Worm (Caenorhabditis elegans) whole organism, L4 larva: ENCODE results near the gene bath-36.

Experiments
- D1046.2 ChIP-seq: fragments of 200-800 bp; sonication (Bioruptor generic); IDR thresholded peaks from 2 replicates; pipeline ENCODE4 v1.3.6; 2022; ENCODE audit warnings: missing genetic modification characterization, missing compliant biosample characterization
- F37D6.2 ChIP-seq: sonication (generic microtip); optimal IDR thresholded peaks from 2 replicates; lab custom pipeline; 2016; ENCODE audit warnings: mild to moderate bottlenecking, missing genetic modification characterization, missing compliant biosample characterization
- T20F7.1 ChIP-seq: fragments of 200-800 bp; sonication (Bioruptor generic); optimal IDR thresholded peaks from 2 replicates; lab custom pipeline; 2018; ENCODE audit warnings: mild to moderate bottlenecking, missing genetic modification characterization, missing compliant biosample characterization
- Y48G9A.11 ChIP-seq: fragments of 200-800 bp; sonication (Bioruptor generic); IDR thresholded peaks from 2 replicates; pipeline ENCODE4 v1.3.6; 2022; ENCODE audit warnings: missing genetic modification reagents, missing genetic modification characterization, missing compliant biosample characterization
- Y75B8A.6 ChIP-seq: fragments of 200-800 bp; sonication (Bioruptor generic); IDR thresholded peaks from 2 replicates; pipeline ENCODE4 v1.3.6; 2022; ENCODE audit warnings: missing genetic modification reagents, missing genetic modification characterization, missing compliant biosample characterization
- ZK337.2 ChIP-seq: fragments of 200-800 bp; sonication (Bioruptor generic); IDR thresholded peaks from 2 replicates; pipeline ENCODE4 v1.3.6; 2022; ENCODE audit warnings: missing genetic modification reagents, missing genetic modification characterization, missing compliant biosample characterization
- ZK546.5 ChIP-seq, 2 experiments: sonication (generic microtip); optimal IDR thresholded peaks; 2 replicates each; lab custom pipeline; 2017; ENCODE audit warnings: missing biosample characterization in 2 of 2, missing genetic modification characterization in 2 of 2
- ama-1 ChIP-seq: fragments of 150-350 bp; optimal IDR thresholded peaks from 2 replicates; lab custom pipeline; 2014; ENCODE audit warnings: inconsistent platforms, mixed read lengths
- arid-1 ChIP-seq: fragments of 200-800 bp; sonication (Bioruptor generic); conservative IDR thresholded peaks from 2 replicates; pipeline ENCODE4 v1.3.6; 2022; ENCODE audit warnings: missing genetic modification reagents, missing genetic modification characterization, missing compliant biosample characterization
- ceh-28 ChIP-seq: fragments of 150-350 bp; optimal IDR thresholded peaks from 2 replicates; lab custom pipeline; 2014; ENCODE audit warnings: missing biosample characterization, missing genetic modification reagents, missing genetic modification characterization
- ceh-32 ChIP-seq: sonication (generic microtip); optimal IDR thresholded peaks from 2 replicates; lab custom pipeline; 2016; ENCODE audit warnings: mild to moderate bottlenecking, missing genetic modification characterization, missing compliant biosample characterization; ENCODE audit not compliant: poor library complexity
- ceh-62 ChIP-seq: sonication (generic microtip); optimal IDR thresholded peaks from 2 replicates; lab custom pipeline; 2017; ENCODE audit warnings: missing biosample characterization, missing genetic modification characterization
- ceh-82 ChIP-seq: sonication (generic microtip); optimal IDR thresholded peaks from 2 replicates; lab custom pipeline; 2017; ENCODE audit warnings: missing biosample characterization, missing genetic modification characterization
- daf-12 ChIP-seq: fragments of 150-350 bp; optimal IDR thresholded peaks from 2 replicates; lab custom pipeline; 2014; ENCODE audit warnings: missing biosample characterization, missing genetic modification reagents, missing genetic modification characterization
- daf-16 ChIP-seq, 3 experiments: sonication (generic microtip); optimal IDR thresholded peaks; 2 replicates each; lab custom pipeline; 2016 to 2017; ENCODE audit warnings: missing genetic modification characterization in 3 of 3, missing genetic modification reagents in 3 of 3, mild to moderate bottlenecking in 2 of 3, missing compliant biosample characterization in 2 of 3, missing biosample characterization in 1 of 3, moderate library complexity in 1 of 3
- daf-8 ChIP-seq: fragments of 200-800 bp; sonication (Bioruptor generic); IDR thresholded peaks from 2 replicates; pipeline ENCODE4 v1.3.6; 2022; ENCODE audit warnings: missing genetic modification characterization, missing compliant biosample characterization
- dmd-6 ChIP-seq: fragments of 200-800 bp; sonication (Bioruptor generic); IDR thresholded peaks from 2 replicates; pipeline ENCODE4 v1.3.6; 2022; ENCODE audit warnings: missing genetic modification reagents, missing genetic modification characterization, missing compliant biosample characterization
- dmd-9 ChIP-seq: fragments of 200-800 bp; sonication (Bioruptor generic); IDR thresholded peaks from 2 replicates; pipeline ENCODE4 v1.3.6; 2022; ENCODE audit warnings: missing genetic modification reagents, missing genetic modification characterization, missing compliant biosample characterization
- duxl-1 ChIP-seq: sonication (generic microtip); optimal IDR thresholded peaks from 2 replicates; lab custom pipeline; 2016; ENCODE audit warnings: mild to moderate bottlenecking, missing genetic modification characterization, moderate library complexity, missing compliant biosample characterization; ENCODE audit not compliant: poor library complexity
- fkh-10 ChIP-seq: fragments of 150-350 bp; optimal IDR thresholded peaks from 2 replicates; lab custom pipeline; 2014; ENCODE audit warnings: missing biosample characterization, missing genetic modification reagents, missing genetic modification characterization
- gei-8 ChIP-seq: fragments of 200-800 bp; sonication (Bioruptor generic); optimal IDR thresholded peaks from 2 replicates; lab custom pipeline; 2018; ENCODE audit warnings: mild to moderate bottlenecking, missing genetic modification characterization, missing compliant biosample characterization
- hlh-11 ChIP-seq: fragments of 200-800 bp; sonication (Bioruptor generic); optimal IDR thresholded peaks from 2 replicates; lab custom pipeline; 2018; ENCODE audit warnings: mild to moderate bottlenecking, missing genetic modification characterization, missing compliant biosample characterization
- lin-1 ChIP-seq: fragments of 200-800 bp; sonication (Bioruptor generic); IDR thresholded peaks from 2 replicates; pipeline ENCODE4 v1.3.6; 2022; ENCODE audit warnings: missing genetic modification reagents, missing genetic modification characterization, missing compliant biosample characterization
- lin-15B ChIP-seq: fragments of 150-350 bp; sonication (generic microtip); optimal IDR thresholded peaks from 3 replicates; lab custom pipeline; 2014; ENCODE audit warnings: missing biosample characterization, missing genetic modification characterization
- lin-29 ChIP-seq: fragments of 200-800 bp; sonication (Bioruptor generic); IDR thresholded peaks from 2 replicates; pipeline ENCODE4 v1.3.6; 2022; ENCODE audit warnings: missing genetic modification reagents, missing genetic modification characterization, missing compliant biosample characterization
- lin-39 ChIP-seq: fragments of 150-350 bp; optimal IDR thresholded peaks from 2 replicates; lab custom pipeline; 2014; ENCODE audit warnings: missing biosample characterization, missing genetic modification reagents, missing genetic modification characterization
- lir-3 ChIP-seq: sonication (generic microtip); optimal IDR thresholded peaks from 2 replicates; lab custom pipeline; 2016; ENCODE audit warnings: mild to moderate bottlenecking, missing genetic modification characterization, missing compliant biosample characterization
- lsy-2 ChIP-seq, 2 experiments: fragments of 150-350 bp in 1 of 2; sonication (generic microtip) in 1 of 2; optimal IDR thresholded peaks; 2 replicates each; lab custom pipeline; 2014 to 2017; ENCODE audit warnings: missing biosample characterization in 2 of 2, missing genetic modification characterization in 2 of 2
- madf-5 ChIP-seq, 2 experiments: fragments of 200-800 bp; sonication (Bioruptor generic); IDR thresholded peaks; 2 replicates each; pipeline ENCODE4 v1.3.6; 2022; ENCODE audit warnings: missing compliant biosample characterization in 2 of 2, missing genetic modification characterization in 2 of 2
- madf-9 ChIP-seq: fragments of 200-800 bp; sonication (Bioruptor generic); conservative IDR thresholded peaks from 2 replicates; pipeline ENCODE4 v1.3.6; 2022; ENCODE audit warnings: missing genetic modification reagents, missing genetic modification characterization, missing compliant biosample characterization
- mdl-1 ChIP-seq, 2 experiments: fragments of 150-350 bp in 1 of 2; sonication (generic microtip) in 1 of 2; optimal IDR thresholded peaks; 2 replicates each; lab custom pipeline; 2014 to 2017; ENCODE audit warnings: missing biosample characterization in 2 of 2, missing genetic modification characterization in 2 of 2
- mdt-29 ChIP-seq: fragments of 200-800 bp; sonication (Bioruptor generic); IDR thresholded peaks from 2 replicates; pipeline ENCODE4 v1.3.6; 2022; ENCODE audit warnings: missing genetic modification reagents, missing genetic modification characterization, missing compliant biosample characterization
- mep-1 ChIP-seq: fragments of 150-350 bp; sonication (generic microtip); optimal IDR thresholded peaks from 3 replicates; lab custom pipeline; 2014; ENCODE audit warnings: missing biosample characterization, missing genetic modification characterization
- mes-2 ChIP-seq: sonication (generic microtip); optimal IDR thresholded peaks from 2 replicates; lab custom pipeline; 2016; ENCODE audit warnings: missing genotype, mild to moderate bottlenecking, missing genetic modification characterization, missing compliant biosample characterization; ENCODE audit not compliant: poor library complexity, severe bottlenecking
- mxl-2 ChIP-seq: fragments of 200-800 bp; sonication (Bioruptor generic); conservative IDR thresholded peaks from 2 replicates; pipeline ENCODE4 v1.3.6; 2022; ENCODE audit warnings: missing genetic modification reagents, missing genetic modification characterization, missing compliant biosample characterization
- mxl-3 ChIP-seq: fragments of 200-800 bp; sonication (Bioruptor generic); optimal IDR thresholded peaks from 2 replicates; lab custom pipeline; 2018; ENCODE audit warnings: mild to moderate bottlenecking, missing genetic modification characterization, missing compliant biosample characterization
- nhr-102 ChIP-seq: sonication (generic microtip); optimal IDR thresholded peaks from 2 replicates; lab custom pipeline; 2016; ENCODE audit warnings: mild to moderate bottlenecking, missing genetic modification characterization, moderate library complexity, missing compliant biosample characterization
- nhr-28 ChIP-seq: fragments of 150-350 bp; optimal IDR thresholded peaks from 2 replicates; lab custom pipeline; 2014; ENCODE audit warnings: missing biosample characterization, missing genetic modification characterization
- pha-4 ChIP-seq, 2 experiments: fragments of 150-350 bp in 1 of 2; fragments of 200-800 bp in 1 of 2; sonication (Bioruptor generic) in 1 of 2; IDR thresholded peaks in 1 of 2; optimal IDR thresholded peaks in 1 of 2; 2 replicates each; pipeline versions ENCODE4 v1.3.6 to Lab custom; 2014 to 2022; ENCODE audit warnings: missing genetic modification characterization in 2 of 2, missing genetic modification reagents in 2 of 2, missing biosample characterization in 1 of 2, missing compliant biosample characterization in 1 of 2
- php-3 ChIP-seq: fragments of 200-800 bp; sonication (Bioruptor generic); IDR thresholded peaks from 2 replicates; pipeline ENCODE4 v1.3.6; 2022; ENCODE audit warnings: missing genetic modification reagents, missing genetic modification characterization, missing compliant biosample characterization
- rbr-2 ChIP-seq: sonication (generic microtip); optimal IDR thresholded peaks from 2 replicates; lab custom pipeline; 2016; ENCODE audit warnings: missing genotype, missing genetic modification characterization, missing compliant biosample characterization
- saeg-2 ChIP-seq: fragments of 200-800 bp; sonication (Bioruptor generic); IDR thresholded peaks from 2 replicates; pipeline ENCODE4 v1.3.6; 2022; ENCODE audit warnings: missing genetic modification reagents, missing genetic modification characterization, missing compliant biosample characterization
- sdz-12 ChIP-seq: fragments of 200-800 bp; sonication (Bioruptor generic); optimal IDR thresholded peaks from 2 replicates; lab custom pipeline; 2018; ENCODE audit warnings: mild to moderate bottlenecking, missing genetic modification characterization, missing compliant biosample characterization
- set-16 ChIP-seq: fragments of 200-800 bp; sonication (Bioruptor generic); IDR thresholded peaks from 2 replicates; pipeline ENCODE4 v1.3.6; 2022; ENCODE audit warnings: missing genetic modification reagents, missing genetic modification characterization, missing compliant biosample characterization
- snpc-4 ChIP-seq: fragments of 150-350 bp; optimal IDR thresholded peaks from 2 replicates; lab custom pipeline; 2014; ENCODE audit warnings: missing biosample characterization, missing genetic modification characterization
- tra-1 ChIP-seq: fragments of 200-800 bp; sonication (Bioruptor generic); IDR thresholded peaks from 2 replicates; pipeline ENCODE4 v1.3.6; 2022; ENCODE audit warnings: missing genetic modification reagents, missing genetic modification characterization, missing compliant biosample characterization
- unc-130 ChIP-seq: sonication (generic microtip); optimal IDR thresholded peaks from 2 replicates; lab custom pipeline; 2016; ENCODE audit warnings: missing genetic modification reagents, missing genetic modification characterization, missing compliant biosample characterization
- unc-62 ChIP-seq, 3 experiments: fragments of 150-350 bp in 1 of 3; sonication (generic microtip); optimal IDR thresholded peaks in 2 of 3; peaks in 1 of 3; 1 replicate in 1 of 3; 2 replicates in 2 of 3; lab custom pipeline; 2014 to 2017; ENCODE audit warnings: missing biosample characterization in 3 of 3, missing genetic modification characterization in 3 of 3, missing genetic modification reagents in 3 of 3, missing genotype in 1 of 3
- zip-2 ChIP-seq: fragments of 150-350 bp; optimal IDR thresholded peaks from 2 replicates; lab custom pipeline; 2014; ENCODE audit warnings: missing biosample characterization, missing genetic modification characterization
- ztf-7 ChIP-seq: fragments of 150-350 bp; optimal IDR thresholded peaks from 2 replicates; lab custom pipeline; 2014; ENCODE audit warnings: missing biosample characterization, missing genetic modification characterization

The bath-36 gene

ce11 chrV:15192377-15192776 lies 4.7 kb downstream of the bath-36 start, which contains the start of gene plc-2 (continued):
- no peak for TF ChIP-seq arid-1 (GFP tag; lab: Robert Waterston, UW)
- no peak for TF ChIP-seq madf-5 (GFP tag; IDR thresholded peaks at IDR 0.05; lab: Robert Waterston, UW)
- TF ChIP-seq php-3 (GFP tag; lab: Robert Waterston, UW), result no peak
- no peak for TF ChIP-seq madf-9
- no peak for TF ChIP-seq ama-1 (lab: Kevin White, UChicago)
- TF ChIP-seq lin-39, result no peak
- TF ChIP-seq ZK546.5 (tag; optimal IDR thresholded peaks at IDR 0.05; lab: Kevin White, UChicago), result no peak
- TF ChIP-seq saeg-2 (GFP tag; lab: Robert Waterston, UW), result no peak
- no peak for TF ChIP-seq mxl-2 (GFP tag; lab: Robert Waterston, UW)
- peak; percentile 35 for TF ChIP-seq mes-2 (tag; lab: Kevin White, UChicago)
- no peak for TF ChIP-seq unc-130
- TF ChIP-seq ztf-7 (tag; lab: Kevin White, UChicago), result no peak
- TF ChIP-seq rbr-2, result no peak
- no peak for TF ChIP-seq nhr-102
- no peak for TF ChIP-seq pha-4 (GFP tag; IDR thresholded peaks at IDR 0.05; lab: Robert Waterston, UW)
- peak; percentile 32 for TF ChIP-seq pha-4 (tag; optimal IDR thresholded peaks at IDR 0.05; lab: Kevin White, UChicago)
- no peak for TF ChIP-seq ceh-32 (tag; lab: Kevin White, UChicago)
- TF ChIP-seq F37D6.2 (tag; lab: Kevin White, UChicago), result no peak
- no peak for TF ChIP-seq mdt-29 (GFP tag; lab: Robert Waterston, UW)
- no peak for TF ChIP-seq gei-8 (GFP tag; lab: Kevin White, UChicago)
- TF ChIP-seq ceh-28 (tag; lab: Kevin White, UChicago), result no peak
- peak; percentile 24 for TF ChIP-seq mxl-3 (GFP tag; lab: Kevin White, UChicago)
- peak in 1 of 2 experiments; percentile 13 for TF ChIP-seq unc-62 (GFP tag; optimal IDR thresholded peaks at IDR 0.05 in 1 of 2; lab: Kevin White, UChicago)
- no peak for TF ChIP-seq unc-62 (tag; optimal IDR thresholded peaks at IDR 0.05; lab: Kevin White, UChicago)
- TF ChIP-seq snpc-4, result no peak
- TF ChIP-seq lin-1, result no peak
- peak; percentile 76 for TF ChIP-seq dmd-6 (GFP tag; lab: Robert Waterston, UW)
- no peak for TF ChIP-seq dmd-9 (GFP tag; lab: Robert Waterston, UW)
- TF ChIP-seq lir-3 (tag; lab: Kevin White, UChicago), result no peak
- no peak for TF ChIP-seq fkh-10 (GFP tag; lab: Kevin White, UChicago)
- TF ChIP-seq sdz-12, result no peak
- TF ChIP-seq hlh-11 (tag; lab: Kevin White, UChicago), result peak; percentile 88
- peak; percentile 82 for TF ChIP-seq nhr-28 (tag; lab: Kevin White, UChicago)
- peak; percentile 13 for TF ChIP-seq mep-1 (tag; lab: Kevin White, UChicago)
- TF ChIP-seq Y48G9A.11 (GFP tag; lab: Robert Waterston, UW), result no peak
- no peak for TF ChIP-seq duxl-1
- no peak for TF ChIP-seq D1046.2 (GFP tag; lab: Robert Waterston, UW)
- TF ChIP-seq set-16 (GFP tag; lab: Robert Waterston, UW), result no peak
- TF ChIP-seq T20F7.1 (GFP tag; lab: Kevin White, UChicago), result no peak
- TF ChIP-seq daf-8, result no peak
- TF ChIP-seq ceh-62, result no peak
- no peak for TF ChIP-seq tra-1 (GFP tag; lab: Robert Waterston, UW)
- no peak for TF ChIP-seq mdl-1 (tag; optimal IDR thresholded peaks at IDR 0.05; lab: Kevin White, UChicago)
- no peak for TF ChIP-seq daf-12
- no peak for TF ChIP-seq lsy-2 (tag; optimal IDR thresholded peaks at IDR 0.05; lab: Kevin White, UChicago)
- TF ChIP-seq daf-16 (GFP tag; optimal IDR thresholded peaks at IDR 0.05; lab: Kevin White, UChicago), result no peak
- peak; percentile 44 for TF ChIP-seq daf-16 (tag; optimal IDR thresholded peaks at IDR 0.05; lab: Kevin White, UChicago)
- no peak for TF ChIP-seq ceh-82 (tag; lab: Kevin White, UChicago)
- no peak for TF ChIP-seq lin-29 (GFP tag; lab: Robert Waterston, UW)
- TF ChIP-seq Y75B8A.6, result no peak
- TF ChIP-seq ZK337.2, result no peak
- TF ChIP-seq zip-2 (tag; lab: Kevin White, UChicago), result no peak
- no peak for TF ChIP-seq lin-15B (tag; lab: Kevin White, UChicago)
